Fruit fly (Drosophila melanogaster) whole organism, adult: ENCODE results near the gene cactin.

Source experiments
- CG12768 ChIP-seq: fragments of 200-800 bp; sonication (Bioruptor generic); optimal IDR thresholded peaks from 2 replicates; lab custom pipeline; 2017; ENCODE audit warnings: missing biosample characterization, missing genetic modification characterization, mild to moderate bottlenecking, moderate library complexity, missing genetic modification reagents
- CG14711 ChIP-seq: fragments of 200-800 bp; sonication (Bioruptor generic); optimal IDR thresholded peaks from 2 replicates; lab custom pipeline; 2018; ENCODE audit warnings: missing biosample characterization, mild to moderate bottlenecking, missing genetic modification characterization, moderate library complexity
- CG1620 ChIP-seq: fragments of 200-800 bp; sonication (Bioruptor generic); optimal IDR thresholded peaks from 2 replicates; lab custom pipeline; 2016; ENCODE audit warnings: missing biosample characterization, missing genetic modification characterization
- CG33017 ChIP-seq: fragments of 200-800 bp; sonication (Bioruptor generic); optimal IDR thresholded peaks from 2 replicates; lab custom pipeline; 2018; ENCODE audit warnings: missing biosample characterization, mild to moderate bottlenecking, missing genetic modification characterization, moderate library complexity
- CG7101 ChIP-seq: fragments of 200-800 bp; sonication (Bioruptor generic); optimal IDR thresholded peaks from 2 replicates; lab custom pipeline; 2018; ENCODE audit warnings: missing biosample characterization, mild to moderate bottlenecking, missing genetic modification characterization, moderate library complexity
- Clk ChIP-seq: fragments of 200-800 bp; sonication (Bioruptor generic); optimal IDR thresholded peaks from 2 replicates; lab custom pipeline; 2017; ENCODE audit warnings: missing biosample characterization, missing genetic modification characterization
- Crg-1 ChIP-seq: fragments of 200-800 bp; sonication (Bioruptor generic); optimal IDR thresholded peaks from 2 replicates; lab custom pipeline; 2016; ENCODE audit warnings: missing biosample characterization, missing genetic modification characterization
- Hr96 ChIP-seq: fragments of 200-800 bp; sonication (Bioruptor generic); optimal IDR thresholded peaks from 2 replicates; lab custom pipeline; 2016; ENCODE audit warnings: missing biosample characterization, missing genetic modification characterization
- cic ChIP-seq: fragments of 200-800 bp; sonication (Bioruptor generic); optimal IDR thresholded peaks from 2 replicates; lab custom pipeline; 2017; ENCODE audit warnings: missing biosample characterization, mild to moderate bottlenecking, missing genetic modification characterization, moderate library complexity
- cnc ChIP-seq, 2 experiments: fragments of >200 bp; optimal IDR thresholded peaks; 2 replicates each; lab custom pipeline; 2017
- kay ChIP-seq: fragments of 200-800 bp; sonication (Bioruptor generic); peaks from one replicate; lab custom pipeline; 2016; ENCODE audit warnings: missing biosample characterization, missing genetic modification characterization, borderline replicate concordance
- ovo ChIP-seq: fragments of 200-800 bp; sonication (Bioruptor generic); optimal IDR thresholded peaks from 2 replicates; lab custom pipeline; 2016; ENCODE audit warnings: missing biosample characterization, missing genetic modification characterization
- pad ChIP-seq: fragments of 200-800 bp; sonication (Bioruptor generic); optimal IDR thresholded peaks from 3 replicates; lab custom pipeline; 2017; ENCODE audit warnings: missing biosample characterization, missing genetic modification characterization, mild to moderate bottlenecking, moderate library complexity, missing genetic modification reagents
- toe ChIP-seq: fragments of 200-800 bp; sonication (Bioruptor generic); optimal IDR thresholded peaks from 2 replicates; lab custom pipeline; 2016; ENCODE audit warnings: missing biosample characterization, missing genetic modification characterization

DNA sequence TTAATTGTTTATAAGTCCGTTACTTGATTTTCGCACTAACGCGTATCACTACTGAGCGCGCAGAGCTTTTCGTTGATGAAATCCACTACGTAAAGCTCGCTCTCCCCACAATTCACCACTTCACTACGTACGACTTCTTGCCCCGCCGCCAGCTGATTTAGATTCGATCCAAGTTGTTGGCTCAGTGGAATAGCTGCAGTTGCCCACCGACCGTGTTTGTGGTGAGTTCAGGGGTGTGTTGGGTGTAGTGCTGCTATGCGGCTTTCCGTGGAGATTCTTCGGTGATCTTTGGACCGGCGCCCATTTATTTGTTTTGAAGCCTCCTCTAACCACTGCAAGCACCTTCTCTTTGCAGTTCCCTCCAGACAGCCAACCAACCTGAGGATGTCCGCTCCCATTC, 44.3 kb downstream of the cactin start:
- TF ChIP-seq cnc (optimal IDR thresholded peaks at IDR 0.05; lab: Kevin White, UChicago): no peak
- TF ChIP-seq cic: peak; percentile 49
- TF ChIP-seq CG33017: peak; percentile 10
- no peak for TF ChIP-seq Crg-1 (GFP tag; lab: Kevin White, UChicago)
- TF ChIP-seq kay (GFP tag; lab: Kevin White, UChicago): no peak
- TF ChIP-seq CG14711: no peak
- peak; percentile 83 for TF ChIP-seq Hr96 (GFP tag; lab: Kevin White, UChicago)
- peak; percentile 30 for TF ChIP-seq CG7101 (tag; lab: Kevin White, UChicago)
- TF ChIP-seq pad (GFP tag; lab: Kevin White, UChicago): peak; percentile 75
- peak; percentile 46 for TF ChIP-seq toe (GFP tag; lab: Kevin White, UChicago)
- no peak for TF ChIP-seq Clk
- TF ChIP-seq CG1620 (GFP tag; lab: Kevin White, UChicago): no peak
- peak; percentile 83 for TF ChIP-seq CG12768 (GFP tag; lab: Kevin White, UChicago)
- TF ChIP-seq ovo (GFP tag; lab: Kevin White, UChicago): peak; percentile 50
